Worm (Caenorhabditis elegans) whole organism, L4 larva: ENCODE measurements around the gene lin-36.

Experiments used
- F49E8.2 ChIP-seq: sonication (generic microtip); optimal IDR thresholded peaks from 2 replicates; lab custom pipeline; 2016; ENCODE audit warnings: missing compliant biosample characterization, mild to moderate bottlenecking, missing genetic modification characterization, borderline replicate concordance
- T20F7.1 ChIP-seq: fragments of 200-800 bp; sonication (Bioruptor generic); optimal IDR thresholded peaks from 2 replicates; lab custom pipeline; 2018; ENCODE audit warnings: mild to moderate bottlenecking, missing genetic modification characterization, missing compliant biosample characterization
- T26A8.4 ChIP-seq: fragments of 200-800 bp; sonication (Bioruptor generic); IDR thresholded peaks from 2 replicates; pipeline ENCODE4 v1.3.6; 2022; ENCODE audit warnings: missing genetic modification characterization, missing compliant biosample characterization
- Y5F2A.4 ChIP-seq: fragments of 200-800 bp; sonication (Bioruptor generic); optimal IDR thresholded peaks from 2 replicates; lab custom pipeline; 2018; ENCODE audit warnings: mild to moderate bottlenecking, missing genetic modification characterization, missing compliant biosample characterization
- ZK546.5 ChIP-seq, 2 experiments: sonication (generic microtip); optimal IDR thresholded peaks; 2 replicates each; lab custom pipeline; 2017; ENCODE audit warnings: missing biosample characterization in 2 of 2, missing genetic modification characterization in 2 of 2
- aha-1 ChIP-seq: fragments of 150-350 bp; peaks from one replicate; lab custom pipeline; 2014; ENCODE audit warnings: missing biosample characterization, missing genetic modification characterization
- arid-1 ChIP-seq: fragments of 200-800 bp; sonication (Bioruptor generic); conservative IDR thresholded peaks from 2 replicates; pipeline ENCODE4 v1.3.6; 2022; ENCODE audit warnings: missing genetic modification reagents, missing genetic modification characterization, missing compliant biosample characterization
- ceh-82 ChIP-seq: sonication (generic microtip); optimal IDR thresholded peaks from 2 replicates; lab custom pipeline; 2017; ENCODE audit warnings: missing biosample characterization, missing genetic modification characterization
- cey-2 ChIP-seq: sonication (generic microtip); optimal IDR thresholded peaks from 3 replicates; lab custom pipeline; 2017; ENCODE audit warnings: missing genetic modification characterization, mild to moderate bottlenecking, missing compliant biosample characterization, antibody characterized with exemption, borderline replicate concordance; ENCODE audit not compliant: insufficient read depth
- daf-16 ChIP-seq, 3 experiments: sonication (generic microtip); optimal IDR thresholded peaks; 2 replicates each; lab custom pipeline; 2016 to 2017; ENCODE audit warnings: missing genetic modification characterization in 3 of 3, missing genetic modification reagents in 3 of 3, mild to moderate bottlenecking in 2 of 3, missing compliant biosample characterization in 2 of 3, missing biosample characterization in 1 of 3, moderate library complexity in 1 of 3
- daf-19 ChIP-seq: fragments of 200-800 bp; sonication (Bioruptor generic); conservative IDR thresholded peaks from 2 replicates; pipeline ENCODE4 v1.3.6; 2022; ENCODE audit warnings: missing genetic modification characterization, missing compliant biosample characterization
- daf-8 ChIP-seq: fragments of 200-800 bp; sonication (Bioruptor generic); IDR thresholded peaks from 2 replicates; pipeline ENCODE4 v1.3.6; 2022; ENCODE audit warnings: missing genetic modification characterization, missing compliant biosample characterization
- dmd-8 ChIP-seq: fragments of 200-800 bp; sonication (Bioruptor generic); IDR thresholded peaks from 2 replicates; pipeline ENCODE4 v1.3.6; 2022; ENCODE audit warnings: missing genetic modification characterization, missing compliant biosample characterization
- fos-1 ChIP-seq: fragments of 150-350 bp; optimal IDR thresholded peaks from 2 replicates; lab custom pipeline; 2014; ENCODE audit warnings: missing biosample characterization, missing genetic modification characterization
- gei-8 ChIP-seq: fragments of 200-800 bp; sonication (Bioruptor generic); optimal IDR thresholded peaks from 2 replicates; lab custom pipeline; 2018; ENCODE audit warnings: mild to moderate bottlenecking, missing genetic modification characterization, missing compliant biosample characterization
- lim-7 ChIP-seq: fragments of 200-800 bp; sonication (Bioruptor generic); IDR thresholded peaks from 2 replicates; pipeline ENCODE4 v1.3.6; 2022; ENCODE audit warnings: missing genetic modification characterization, missing compliant biosample characterization
- lin-38 ChIP-seq: fragments of 200-800 bp; sonication (Bioruptor generic); IDR thresholded peaks from 2 replicates; pipeline ENCODE4 v1.3.6; 2022; ENCODE audit warnings: missing genetic modification reagents, missing genetic modification characterization, missing compliant biosample characterization
- lsy-2 ChIP-seq, 2 experiments: fragments of 150-350 bp in 1 of 2; sonication (generic microtip) in 1 of 2; optimal IDR thresholded peaks; 2 replicates each; lab custom pipeline; 2014 to 2017; ENCODE audit warnings: missing biosample characterization in 2 of 2, missing genetic modification characterization in 2 of 2
- mes-2 ChIP-seq: sonication (generic microtip); optimal IDR thresholded peaks from 2 replicates; lab custom pipeline; 2016; ENCODE audit warnings: missing genotype, mild to moderate bottlenecking, missing genetic modification characterization, missing compliant biosample characterization; ENCODE audit not compliant: poor library complexity, severe bottlenecking
- mxl-3 ChIP-seq: fragments of 200-800 bp; sonication (Bioruptor generic); optimal IDR thresholded peaks from 2 replicates; lab custom pipeline; 2018; ENCODE audit warnings: mild to moderate bottlenecking, missing genetic modification characterization, missing compliant biosample characterization
- nhr-102 ChIP-seq: sonication (generic microtip); optimal IDR thresholded peaks from 2 replicates; lab custom pipeline; 2016; ENCODE audit warnings: mild to moderate bottlenecking, missing genetic modification characterization, moderate library complexity, missing compliant biosample characterization
- nhr-11 ChIP-seq: fragments of 150-350 bp; optimal IDR thresholded peaks from 2 replicates; lab custom pipeline; 2014; ENCODE audit warnings: missing biosample characterization, missing genetic modification characterization
- nhr-237 ChIP-seq: sonication (generic microtip); optimal IDR thresholded peaks from 2 replicates; lab custom pipeline; 2017; ENCODE audit warnings: missing biosample characterization, missing genetic modification characterization
- nhr-41 ChIP-seq: fragments of 200-800 bp; sonication (Bioruptor generic); IDR thresholded peaks from 2 replicates; pipeline ENCODE4 v1.3.6; 2022; ENCODE audit warnings: missing genetic modification reagents, missing genetic modification characterization, missing compliant biosample characterization
- nhr-42 ChIP-seq: fragments of 200-800 bp; sonication (Bioruptor generic); IDR thresholded peaks from 2 replicates; pipeline ENCODE4 v1.3.6; 2022; ENCODE audit warnings: missing genetic modification characterization, missing compliant biosample characterization
- pha-4 ChIP-seq, 2 experiments: fragments of 150-350 bp in 1 of 2; fragments of 200-800 bp in 1 of 2; sonication (Bioruptor generic) in 1 of 2; IDR thresholded peaks in 1 of 2; optimal IDR thresholded peaks in 1 of 2; 2 replicates each; pipeline versions ENCODE4 v1.3.6 to Lab custom; 2014 to 2022; ENCODE audit warnings: missing genetic modification characterization in 2 of 2, missing genetic modification reagents in 2 of 2, missing biosample characterization in 1 of 2, missing compliant biosample characterization in 1 of 2
- php-3 ChIP-seq: fragments of 200-800 bp; sonication (Bioruptor generic); IDR thresholded peaks from 2 replicates; pipeline ENCODE4 v1.3.6; 2022; ENCODE audit warnings: missing genetic modification reagents, missing genetic modification characterization, missing compliant biosample characterization
- skn-1 ChIP-seq: fragments of 150-350 bp; optimal IDR thresholded peaks from 2 replicates; lab custom pipeline; 2014; ENCODE audit warnings: missing biosample characterization, missing genetic modification characterization
- snpc-1.2 ChIP-seq: fragments of 200-800 bp; sonication (Bioruptor generic); IDR thresholded peaks from 2 replicates; pipeline ENCODE4 v1.3.6; 2022; ENCODE audit warnings: missing genetic modification reagents, missing genetic modification characterization, missing compliant biosample characterization
- spr-1 ChIP-seq: sonication (generic microtip); optimal IDR thresholded peaks from 2 replicates; lab custom pipeline; 2016; ENCODE audit warnings: mild to moderate bottlenecking, missing genetic modification characterization, missing compliant biosample characterization
- unc-62 ChIP-seq, 3 experiments: fragments of 150-350 bp in 1 of 3; sonication (generic microtip); optimal IDR thresholded peaks in 2 of 3; peaks in 1 of 3; 1 replicate in 1 of 3; 2 replicates in 2 of 3; lab custom pipeline; 2014 to 2017; ENCODE audit warnings: missing biosample characterization in 3 of 3, missing genetic modification characterization in 3 of 3, missing genetic modification reagents in 3 of 3, missing genotype in 1 of 3
- zag-1 ChIP-seq: fragments of 150-350 bp; optimal IDR thresholded peaks from 2 replicates; lab custom pipeline; 2014; ENCODE audit warnings: missing biosample characterization, missing genetic modification characterization

The lin-36 gene

DNA sequence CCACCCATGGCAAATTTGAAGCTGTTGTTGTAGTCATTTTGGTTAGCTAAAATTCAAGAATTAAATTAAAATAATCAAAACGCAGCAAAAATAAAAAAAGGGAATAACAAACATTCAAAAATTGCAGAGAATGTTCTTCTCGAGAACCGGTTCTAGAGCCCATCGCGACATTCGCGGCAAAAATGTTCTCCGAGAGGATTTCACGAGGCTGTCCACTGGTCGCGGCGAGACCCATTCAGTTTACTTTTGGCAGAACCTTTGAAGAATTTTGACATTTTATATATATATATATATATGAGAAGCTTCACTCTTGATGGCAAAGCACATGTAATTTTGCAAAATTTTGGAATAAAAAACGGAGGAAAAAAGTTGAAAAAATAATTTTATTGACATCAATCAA is 8.8 kb upstream of the lin-36 start, which contains the start of gene F44B9.8 (continued):
- TF ChIP-seq mes-2 (peak; percentile 84), Y5F2A.4 (GFP tag; lab: Kevin White, UChicago) (no peak), lsy-2 (tag; optimal IDR thresholded peaks at IDR 0.05; lab: Kevin White, UChicago) (peak in 1 of 2 experiments; percentile 86), php-3 (GFP tag; lab: Robert Waterston, UW) (no peak), nhr-11 (no peak), ceh-82 (no peak), nhr-237 (no peak)

DNA sequence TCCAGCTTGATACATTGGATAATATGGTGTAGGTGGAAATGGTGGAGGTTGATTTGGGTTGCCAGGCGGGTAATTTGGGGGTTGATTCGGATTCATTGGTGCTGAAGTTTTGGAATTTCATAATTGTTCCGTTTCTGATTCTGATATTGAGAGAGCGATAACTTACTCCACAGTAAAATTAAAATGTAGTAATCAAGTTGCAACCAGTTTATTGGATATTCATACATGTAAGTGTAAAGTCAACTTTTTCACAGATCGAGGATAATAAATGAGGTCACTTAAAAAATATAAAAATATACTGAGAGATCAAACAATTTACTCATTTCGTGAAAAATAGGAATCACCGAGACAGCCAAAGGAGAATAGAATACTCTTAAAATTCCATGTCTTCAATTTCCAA is 7.3 kb upstream of the lin-36 start, which contains the start of gene mdt-30:
mdt-30 (minus strand) TSS at position 101 of the 400 bp plus-strand sequence.
- TF ChIP-seq lim-7 (GFP tag; lab: Robert Waterston, UW): no peak
- TF ChIP-seq dmd-8 (GFP tag; lab: Robert Waterston, UW): no peak
- TF ChIP-seq nhr-41: no peak
- no peak for TF ChIP-seq gei-8 (GFP tag; lab: Kevin White, UChicago)
- TF ChIP-seq F49E8.2: no peak
- TF ChIP-seq T26A8.4: no peak
- TF ChIP-seq aha-1: peak; percentile 28
- no peak for TF ChIP-seq arid-1

DNA sequence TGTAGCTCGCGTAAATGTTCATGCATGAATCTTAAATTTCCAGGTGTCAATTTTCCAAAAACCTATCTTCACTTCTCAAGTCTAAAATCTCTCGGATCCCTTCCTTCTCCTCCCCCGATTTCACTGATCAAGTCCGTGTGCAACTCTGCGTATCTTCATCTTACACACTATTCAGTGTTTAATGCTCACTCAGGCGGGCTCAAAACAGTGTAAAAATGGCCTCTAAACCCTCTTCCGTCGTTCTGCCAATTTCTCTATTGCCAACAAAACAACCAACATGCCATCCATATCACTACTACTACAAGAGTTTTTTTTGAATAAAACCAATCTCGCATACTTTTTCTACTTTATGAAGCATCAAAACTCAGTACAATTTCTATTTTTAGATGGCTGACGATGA is 1.4 kb upstream of the lin-36 start, which contains the start of gene F44B9.2:
F44B9.2 (plus strand) TSS at position 387 of the 400 bp plus-strand sequence.
- peak in 1 of 2 experiments; percentile 95 for TF ChIP-seq unc-62 (GFP tag; optimal IDR thresholded peaks at IDR 0.05 in 1 of 2; lab: Kevin White, UChicago)
- TF ChIP-seq unc-62 (tag; optimal IDR thresholded peaks at IDR 0.05; lab: Kevin White, UChicago): no peak
- TF ChIP-seq aha-1: peak; percentile 46
- TF ChIP-seq spr-1 (tag; lab: Kevin White, UChicago): no peak
- TF ChIP-seq, all 104 proteins: peak for 2

DNA sequence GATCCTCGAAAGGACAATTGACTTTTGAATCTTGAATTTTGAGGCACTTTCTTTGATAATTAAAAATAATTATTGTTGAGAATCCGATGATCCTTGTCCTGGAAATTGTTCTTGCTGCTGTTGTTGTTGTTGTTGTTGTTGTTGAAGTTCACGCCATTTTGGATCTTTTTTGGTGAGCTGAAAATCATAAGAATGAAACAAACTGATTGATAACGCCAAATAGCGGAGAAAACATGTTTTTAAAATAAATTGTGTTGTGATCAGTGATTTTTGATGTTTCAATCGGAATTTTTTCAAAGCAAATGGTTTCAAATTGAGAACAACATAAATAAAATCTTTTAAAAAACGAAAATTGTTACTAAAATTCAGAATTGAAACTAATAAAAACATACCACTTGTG is 3.6 kb downstream of the lin-36 start:
- TF ChIP-seq nhr-41 (no peak), daf-16 (GFP tag; optimal IDR thresholded peaks at IDR 0.05; lab: Kevin White, UChicago) (no peak), daf-16 (tag; optimal IDR thresholded peaks at IDR 0.05; lab: Kevin White, UChicago) (peak; percentile 96)
- TF ChIP-seq, all 104 proteins: peak for 1

DNA sequence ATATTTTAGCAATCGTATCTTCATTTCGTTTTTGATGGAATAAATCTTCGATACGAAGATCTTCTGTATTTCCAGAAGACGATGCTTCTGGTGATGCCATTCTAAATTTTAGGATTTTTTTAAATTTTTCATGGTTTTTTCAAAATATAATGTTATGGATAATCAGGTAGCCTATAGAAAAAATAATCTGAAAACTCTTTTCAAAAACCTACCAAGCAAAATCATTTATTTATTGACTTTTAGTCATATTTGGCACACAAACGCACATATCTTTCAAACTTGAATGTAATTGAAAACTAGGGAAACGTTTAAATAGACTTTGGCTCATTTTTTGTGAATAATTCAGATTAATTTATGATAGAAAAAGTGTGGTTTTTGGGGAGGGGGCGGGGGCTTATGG is 4.2 kb downstream of the lin-36 start, which contains the start of gene F44B9.5:
F44B9.5 (minus strand) TSS at position 101 of the 400 bp plus-strand sequence.
- TF ChIP-seq aha-1 (peak; percentile 42), daf-19 (no peak), T20F7.1 (GFP tag; lab: Kevin White, UChicago) (no peak)

DNA sequence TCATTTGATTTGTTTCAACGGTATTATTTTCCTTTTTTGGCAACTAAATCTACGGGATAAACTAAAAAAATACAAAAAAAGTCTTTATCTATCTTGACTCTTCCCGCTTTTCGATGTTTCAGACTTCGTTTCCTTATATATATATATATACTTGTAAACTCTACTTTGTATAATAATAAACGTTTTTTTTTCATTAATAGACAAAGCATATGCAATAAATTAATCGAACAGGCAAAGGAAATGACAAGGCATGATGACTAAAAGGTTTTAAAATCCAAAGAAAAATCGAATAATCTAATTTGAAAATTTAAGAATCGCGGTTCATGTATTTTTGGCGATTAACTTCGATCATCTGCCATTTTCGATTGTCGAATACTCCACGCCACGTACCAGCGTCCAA is 7.1 kb downstream of the lin-36 start:
- TF ChIP-seq daf-8 (no peak), snpc-1.2 (GFP tag; lab: Robert Waterston, UW) (no peak), zag-1 (tag; lab: Kevin White, UChicago) (no peak), F49E8.2 (no peak), lin-38 (GFP tag; lab: Robert Waterston, UW) (no peak), ZK546.5 (tag; optimal IDR thresholded peaks at IDR 0.05; lab: Kevin White, UChicago) (no peak), nhr-102 (tag; lab: Kevin White, UChicago) (no peak), mxl-3 (GFP tag; lab: Kevin White, UChicago) (no peak), aha-1 (no peak), pha-4 (GFP tag; IDR thresholded peaks at IDR 0.05; lab: Robert Waterston, UW) (no peak), pha-4 (tag; optimal IDR thresholded peaks at IDR 0.05; lab: Kevin White, UChicago) (no peak), cey-2 (no peak), nhr-237 (no peak), nhr-42 (GFP tag; lab: Robert Waterston, UW) (no peak), fos-1 (no peak), skn-1 (tag; lab: Kevin White, UChicago) (no peak)
